Fruit fly (Drosophila melanogaster) whole organism, embryonic: Measurements from ENCODE around the gene Cpr97Ea.

Experiments
- Blimp-1 ChIP-seq: fragments of 200-800 bp; sonication (Bioruptor generic); optimal IDR thresholded peaks from 3 replicates; lab custom pipeline; 2018; ENCODE audit warnings: missing biosample characterization, missing genetic modification characterization, mild to moderate bottlenecking, moderate library complexity, missing genetic modification reagents
- CG10565 ChIP-seq: fragments of 200-800 bp; sonication (Bioruptor generic); optimal IDR thresholded peaks from 3 replicates; lab custom pipeline; 2016; ENCODE audit warnings: missing biosample characterization, mild to moderate bottlenecking, missing genetic modification characterization
- CG11456 ChIP-seq: fragments of 200-800 bp; sonication (Bioruptor generic); IDR thresholded peaks from 3 replicates; pipeline ENCODE4 v1.3.6; 2022; ENCODE audit warnings: missing biosample characterization, missing genetic modification characterization
- CG11560 ChIP-seq: fragments of 200-800 bp; sonication (Bioruptor generic); IDR thresholded peaks from 3 replicates; pipeline ENCODE4 v1.3.6; 2022; ENCODE audit warnings: missing biosample characterization, missing genetic modification characterization
- CG12391 ChIP-seq: fragments of 200-800 bp; sonication (Bioruptor generic); optimal IDR thresholded peaks from 3 replicates; lab custom pipeline; 2018; ENCODE audit warnings: missing biosample characterization, mild to moderate bottlenecking, missing genetic modification characterization, moderate library complexity
- CG12659 ChIP-seq: fragments of 200-800 bp; sonication (Bioruptor generic); optimal IDR thresholded peaks from 3 replicates; lab custom pipeline; 2017; ENCODE audit warnings: mild to moderate bottlenecking, missing biosample characterization, missing genetic modification reagents, missing genetic modification characterization
- CG12769 ChIP-seq: fragments of 200-800 bp; sonication (Bioruptor generic); optimal IDR thresholded peaks from 2 replicates; lab custom pipeline; 2019; ENCODE audit warnings: missing biosample characterization, mild to moderate bottlenecking, missing genetic modification characterization, moderate library complexity
- CG12942 ChIP-seq: fragments of 200-800 bp; sonication (Bioruptor generic); optimal IDR thresholded peaks from 3 replicates; lab custom pipeline; 2016; ENCODE audit warnings: missing biosample characterization, missing genetic modification characterization
- CG13775 ChIP-seq: fragments of 200-800 bp; sonication (Bioruptor generic); optimal IDR thresholded peaks from 3 replicates; lab custom pipeline; 2017; ENCODE audit warnings: missing biosample characterization, mild to moderate bottlenecking, missing genetic modification characterization
- CG1603 ChIP-seq: fragments of 200-800 bp; sonication (Bioruptor generic); optimal IDR thresholded peaks from 2 replicates; lab custom pipeline; 2019; ENCODE audit warnings: missing biosample characterization, mild to moderate bottlenecking, missing genetic modification characterization, moderate library complexity
- CG17385 ChIP-seq: fragments of 200-800 bp; sonication (Bioruptor generic); optimal IDR thresholded peaks from 3 replicates; lab custom pipeline; 2018; ENCODE audit warnings: missing biosample characterization, mild to moderate bottlenecking, missing genetic modification characterization
- CG17912 ChIP-seq: fragments of 200-800 bp; sonication (Bioruptor generic); optimal IDR thresholded peaks from 2 replicates; lab custom pipeline; 2018; ENCODE audit warnings: missing biosample characterization, mild to moderate bottlenecking, missing genetic modification characterization
- CG1792 ChIP-seq: fragments of 200-800 bp; sonication (Bioruptor generic); optimal IDR thresholded peaks from 2 replicates; lab custom pipeline; 2016; ENCODE audit warnings: missing biosample characterization, missing genetic modification characterization
- CG18619 ChIP-seq: fragments of 200-800 bp; sonication (Bioruptor generic); optimal IDR thresholded peaks from 3 replicates; lab custom pipeline; 2017; ENCODE audit warnings: missing biosample characterization, mild to moderate bottlenecking, missing genetic modification characterization
- CG2120 ChIP-seq: fragments of 200-800 bp; sonication (Bioruptor generic); optimal IDR thresholded peaks from 3 replicates; lab custom pipeline; 2016; ENCODE audit warnings: missing biosample characterization, missing genetic modification characterization
- CG3163 ChIP-seq: fragments of 200-800 bp; sonication (Bioruptor generic); optimal IDR thresholded peaks from 3 replicates; lab custom pipeline; 2016; ENCODE audit warnings: missing biosample characterization, missing genetic modification characterization
- CG4282 ChIP-seq: fragments of 200-800 bp; sonication (Bioruptor generic); optimal IDR thresholded peaks from 2 replicates; lab custom pipeline; 2016; ENCODE audit warnings: missing biosample characterization, missing genetic modification characterization
- CG5245 ChIP-seq: fragments of 200-800 bp; sonication (Bioruptor generic); optimal IDR thresholded peaks from 3 replicates; lab custom pipeline; 2016; ENCODE audit warnings: missing biosample characterization, missing genetic modification characterization
- CG7745 ChIP-seq: fragments of 200-800 bp; sonication (Bioruptor generic); optimal IDR thresholded peaks from 2 replicates; lab custom pipeline; 2018; ENCODE audit warnings: missing biosample characterization, mild to moderate bottlenecking, missing genetic modification characterization, moderate library complexity
- CG8359 ChIP-seq: fragments of 200-800 bp; sonication (Bioruptor generic); optimal IDR thresholded peaks from 2 replicates; lab custom pipeline; 2017; ENCODE audit warnings: missing biosample characterization, mild to moderate bottlenecking, missing genetic modification characterization, borderline replicate concordance
- CG9797 ChIP-seq: fragments of 200-800 bp; sonication (Bioruptor generic); optimal IDR thresholded peaks from 3 replicates; lab custom pipeline; 2018; ENCODE audit warnings: missing biosample characterization, mild to moderate bottlenecking, missing genetic modification characterization
- Dp ChIP-seq: fragments of 200-800 bp; sonication (Bioruptor generic); optimal IDR thresholded peaks from 2 replicates; lab custom pipeline; 2018; ENCODE audit warnings: missing biosample characterization, mild to moderate bottlenecking, missing genetic modification characterization, moderate library complexity
- E2f1 ChIP-seq: fragments of 200-800 bp; sonication (Bioruptor generic); IDR thresholded peaks from 2 replicates; pipeline ENCODE4 v1.3.6; 2022; ENCODE audit warnings: missing biosample characterization, missing genetic modification characterization
- E2f2 ChIP-seq: fragments of 200-800 bp; sonication (Bioruptor generic); IDR thresholded peaks from 2 replicates; pipeline ENCODE4 v1.3.6; 2022; ENCODE audit warnings: missing biosample characterization, missing genetic modification characterization
- HmgD ChIP-seq: fragments of 200-800 bp; sonication (Bioruptor generic); optimal IDR thresholded peaks from 3 replicates; lab custom pipeline; 2016; ENCODE audit warnings: missing biosample characterization, missing genetic modification characterization
- Hr78 ChIP-seq, 2 experiments: fragments of 200-800 bp in 1 of 2; fragments of >200 bp in 1 of 2; sonication (Bioruptor generic) in 1 of 2; optimal IDR thresholded peaks; 2 replicates each; lab custom pipeline; 2017 to 2019; ENCODE audit warnings: missing biosample characterization in 2 of 2, missing genetic modification characterization in 2 of 2, mild to moderate bottlenecking in 1 of 2, moderate library complexity in 1 of 2
- Hsf ChIP-seq: fragments of 200-800 bp; sonication (Bioruptor generic); optimal IDR thresholded peaks from 3 replicates; lab custom pipeline; 2016; ENCODE audit warnings: missing biosample characterization, missing genetic modification characterization
- MBD-R2 ChIP-seq: fragments of 200-800 bp; sonication (Bioruptor generic); IDR thresholded peaks from 2 replicates; pipeline ENCODE4 v1.3.6; 2022; ENCODE audit warnings: missing biosample characterization, missing genetic modification characterization
- Med ChIP-seq: fragments of 200-800 bp; sonication (Bioruptor generic); peaks from one replicate; lab custom pipeline; 2016; ENCODE audit warnings: missing biosample characterization, missing genetic modification characterization, mild to moderate bottlenecking, inconsistent platforms, moderate library complexity
- Neu2 ChIP-seq: fragments of 200-800 bp; sonication (Bioruptor generic); optimal IDR thresholded peaks from 3 replicates; lab custom pipeline; 2016; ENCODE audit warnings: missing biosample characterization, missing genetic modification characterization, borderline replicate concordance
- Rx ChIP-seq: fragments of 200-800 bp; sonication (Bioruptor generic); IDR thresholded peaks from 2 replicates; pipeline ENCODE4 v1.3.6; 2022; ENCODE audit warnings: missing biosample characterization, missing genetic modification characterization
- Trl ChIP-seq, 3 experiments: fragments of >200 bp in 2 of 3; fragments of 200-800 bp in 1 of 3; sonication (Bioruptor generic) in 1 of 3; optimal IDR thresholded peaks; 2 replicates in 1 of 3; 3 replicates in 2 of 3; lab custom pipeline; 2016 to 2017; ENCODE audit warnings: missing biosample characterization in 1 of 3, missing genetic modification characterization in 1 of 3
- YL-1 ChIP-seq: fragments of 200-800 bp; sonication (Bioruptor generic); optimal IDR thresholded peaks from 3 replicates; lab custom pipeline; 2017; ENCODE audit warnings: missing biosample characterization, mild to moderate bottlenecking, missing genetic modification characterization
- ap ChIP-seq: fragments of 200-800 bp; sonication (Bioruptor generic); IDR thresholded peaks from 2 replicates; pipeline ENCODE4 v1.3.6; 2022; ENCODE audit warnings: missing biosample characterization, missing genetic modification characterization
- bowl ChIP-seq: fragments of 200-800 bp; sonication (Bioruptor generic); IDR thresholded peaks from 2 replicates; pipeline ENCODE4 v1.3.6; 2022; ENCODE audit warnings: missing biosample characterization, missing genetic modification characterization
- cas ChIP-seq: fragments of 200-800 bp; sonication (Bioruptor generic); IDR thresholded peaks from 2 replicates; pipeline ENCODE4 v1.3.6; 2022; ENCODE audit warnings: missing biosample characterization, missing genetic modification characterization
- gcm ChIP-seq: fragments of 200-800 bp; sonication (Bioruptor generic); optimal IDR thresholded peaks from 2 replicates; lab custom pipeline; 2019; ENCODE audit warnings: missing biosample characterization, mild to moderate bottlenecking, missing genetic modification characterization, moderate library complexity
- hth ChIP-seq: fragments of >200 bp; optimal IDR thresholded peaks from 2 replicates; lab custom pipeline; 2017; ENCODE audit warnings: inconsistent platforms
- kni ChIP-seq: fragments of 200-800 bp; sonication (Bioruptor generic); optimal IDR thresholded peaks from 3 replicates; lab custom pipeline; 2017; ENCODE audit warnings: mild to moderate bottlenecking, missing biosample characterization, missing genetic modification reagents, missing genetic modification characterization
- mam ChIP-seq: fragments of 200-800 bp; sonication (Bioruptor generic); optimal IDR thresholded peaks from 3 replicates; lab custom pipeline; 2016; ENCODE audit warnings: missing biosample characterization, missing genetic modification characterization
- onecut ChIP-seq: fragments of 200-800 bp; sonication (Bioruptor generic); IDR thresholded peaks from 2 replicates; pipeline ENCODE4 v1.3.6; 2022; ENCODE audit warnings: missing biosample characterization, missing genetic modification characterization
- sens ChIP-seq: fragments of 200-800 bp; sonication (Bioruptor generic); peaks from one replicate; lab custom pipeline; 2016; ENCODE audit warnings: missing biosample characterization, missing genetic modification characterization
- seq ChIP-seq: fragments of 200-800 bp; sonication (Bioruptor generic); IDR thresholded peaks from 2 replicates; pipeline ENCODE4 v1.3.6; 2022; ENCODE audit warnings: missing biosample characterization, missing genetic modification characterization
- sqz ChIP-seq: fragments of 200-800 bp; sonication (Bioruptor generic); optimal IDR thresholded peaks from 3 replicates; lab custom pipeline; 2018; ENCODE audit warnings: missing biosample characterization, mild to moderate bottlenecking, missing genetic modification characterization
- tx ChIP-seq: fragments of 200-800 bp; sonication (Bioruptor generic); optimal IDR thresholded peaks from 2 replicates; lab custom pipeline; 2016; ENCODE audit warnings: missing biosample characterization, missing genetic modification characterization
- vfl ChIP-seq: fragments of 200-800 bp; sonication (Bioruptor generic); optimal IDR thresholded peaks from 2 replicates; lab custom pipeline; 2016; ENCODE audit warnings: missing biosample characterization, missing genetic modification characterization
- vnd ChIP-seq: fragments of 200-800 bp; sonication (Bioruptor generic); IDR thresholded peaks from 3 replicates; pipeline ENCODE4 v1.3.6; 2022; ENCODE audit warnings: missing biosample characterization, missing genetic modification characterization; ENCODE audit not compliant: partially characterized antibody
- wor ChIP-seq: fragments of 200-800 bp; sonication (Bioruptor generic); IDR thresholded peaks from 2 replicates; pipeline ENCODE4 v1.3.6; 2022; ENCODE audit warnings: missing biosample characterization, missing genetic modification characterization
- z ChIP-seq: fragments of 200-800 bp; sonication (Bioruptor generic); IDR thresholded peaks from 3 replicates; pipeline ENCODE4 v1.3.6; 2022; ENCODE audit warnings: missing biosample characterization, missing genetic modification characterization
- zf30C ChIP-seq: fragments of 200-800 bp; sonication (Bioruptor generic); optimal IDR thresholded peaks from 3 replicates; lab custom pipeline; 2018; ENCODE audit warnings: missing biosample characterization, mild to moderate bottlenecking, missing genetic modification characterization

Gene Cpr97Ea

DNA sequence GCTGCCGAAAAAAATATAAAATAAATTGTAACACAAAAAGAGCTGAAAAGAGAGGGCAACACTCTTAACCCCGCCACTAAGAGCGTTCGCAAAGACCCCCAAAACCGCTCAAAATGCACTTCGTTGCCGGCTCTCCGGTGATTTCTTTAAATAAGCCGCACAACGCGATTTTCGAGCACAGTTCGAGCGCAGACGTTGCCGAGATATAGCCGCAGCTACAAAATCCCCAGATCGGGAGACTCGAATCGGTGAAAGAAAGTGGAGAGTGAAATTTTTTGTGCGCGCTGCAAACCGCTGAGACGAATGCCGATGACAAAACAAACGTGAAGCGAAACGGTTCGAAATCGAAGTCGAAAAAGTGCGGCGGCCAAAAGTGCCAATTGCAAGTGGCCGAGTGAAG lies 11.9 kb downstream of the Cpr97Ea start, which contains the start of gene CG14257:
Gene CG14257 (plus strand): TSS at position 177 of the 400 bp plus-strand sequence.
- TF ChIP-seq ap, result no peak
- TF ChIP-seq sqz, result no peak
- peak; percentile 86 for TF ChIP-seq CG3163 (GFP tag; lab: Kevin White, UChicago)
- TF ChIP-seq tx, result no peak
- no peak for TF ChIP-seq CG1792 (GFP tag; lab: Kevin White, UChicago)
- TF ChIP-seq Dp (GFP tag; lab: Kevin White, UChicago), result no peak
- TF ChIP-seq CG12659, result no peak
- no peak for TF ChIP-seq hth (lab: Kevin White, UChicago)
- TF ChIP-seq CG11456 (GFP tag; lab: Robert Waterston, UW), result no peak
- TF ChIP-seq kni (GFP tag; lab: Kevin White, UChicago), result no peak
- peak; percentile 73; the same call in 2 of the 3 replicates for TF ChIP-seq z (GFP tag; lab: Robert Waterston, UW)
- TF ChIP-seq CG7745 (tag; lab: Kevin White, UChicago), result no peak
- no peak for TF ChIP-seq CG9797 (GFP tag; lab: Kevin White, UChicago)
- peak; percentile 44 for TF ChIP-seq sens (GFP tag; lab: Kevin White, UChicago)
- no peak for TF ChIP-seq YL-1 (GFP tag; lab: Kevin White, UChicago)
- no peak for TF ChIP-seq zf30C (GFP tag; lab: Kevin White, UChicago)
- no peak for TF ChIP-seq onecut (GFP tag; lab: Robert Waterston, UW)
- no peak for TF ChIP-seq E2f1
- no peak for TF ChIP-seq vnd (GFP tag; lab: Robert Waterston, UW)
- TF ChIP-seq CG18619 (GFP tag; lab: Kevin White, UChicago), result no peak
- no peak for TF ChIP-seq Hsf (GFP tag; lab: Kevin White, UChicago)
- no peak for TF ChIP-seq mam (GFP tag; lab: Kevin White, UChicago)
- TF ChIP-seq E2f2 (GFP tag; lab: Robert Waterston, UW), result no peak
- TF ChIP-seq CG11560 (tag; lab: Robert Waterston, UW), result no peak
- TF ChIP-seq Blimp-1 (GFP tag; lab: Kevin White, UChicago), result peak; percentile 57
- TF ChIP-seq CG8359 (GFP tag; lab: Kevin White, UChicago), result no peak
- TF ChIP-seq MBD-R2 (GFP tag; lab: Robert Waterston, UW), result no peak
- no peak for TF ChIP-seq CG17912
- TF ChIP-seq gcm (GFP tag; lab: Kevin White, UChicago), result no peak
- TF ChIP-seq Trl (optimal IDR thresholded peaks at IDR 0.05; lab: Kevin White, UChicago), result peak in 1 of 2 experiments; percentile 49
- no peak for TF ChIP-seq Trl (GFP tag; optimal IDR thresholded peaks at IDR 0.05; lab: Kevin White, UChicago)

DNA sequence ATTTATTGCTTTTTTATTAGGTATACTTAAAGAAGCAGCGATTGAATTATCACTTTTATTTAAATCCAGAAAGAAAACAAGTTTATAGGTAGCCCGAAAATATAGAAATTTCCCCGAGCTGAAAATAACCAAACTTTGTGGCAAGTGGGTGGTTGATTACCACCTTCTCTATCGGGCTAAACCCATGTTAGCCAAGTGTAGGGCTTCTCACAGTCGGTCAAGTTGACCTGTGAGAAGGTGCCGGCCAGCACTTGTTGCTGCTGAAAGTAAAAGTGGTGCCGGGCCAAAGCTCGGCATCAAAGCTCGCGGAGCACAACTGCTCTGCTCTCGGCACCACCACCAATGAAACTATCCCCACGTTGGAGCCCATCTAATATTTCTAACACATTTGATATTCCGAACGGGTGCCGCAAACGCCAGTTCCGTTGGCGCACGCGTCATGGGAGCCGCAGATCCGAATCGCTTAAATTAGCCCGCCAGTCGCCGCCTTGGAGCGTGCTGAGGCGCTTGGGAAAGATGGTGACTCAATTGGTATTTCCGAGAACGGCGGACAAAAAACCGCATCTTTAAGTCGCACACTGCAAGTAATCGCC lies 16.6 kb downstream of the Cpr97Ea start:
- TF ChIP-seq wor (GFP tag; lab: Robert Waterston, UW) (0 out of 2 replicates have a peak, but pooled peaks have one; percentile 18), CG17385 (peak; percentile 1), CG4282 (no peak), Hr78 (GFP tag; optimal IDR thresholded peaks at IDR 0.05; lab: Kevin White, UChicago) (peak in 1 of 2 experiments; percentile 16), CG13775 (GFP tag; lab: Kevin White, UChicago) (no peak), CG10565 (GFP tag; lab: Kevin White, UChicago) (no peak), CG12391 (no peak), tx (no peak), vfl (GFP tag; lab: Kevin White, UChicago) (no peak), CG12942 (GFP tag; lab: Kevin White, UChicago) (no peak), HmgD (GFP tag; lab: Kevin White, UChicago) (no peak), bowl (GFP tag; lab: Robert Waterston, UW) (0 out of 2 replicates have a peak, but pooled peaks have one; percentile 6), CG1603 (tag; lab: Kevin White, UChicago) (no peak), cas (GFP tag; lab: Robert Waterston, UW) (no peak), CG5245 (GFP tag; lab: Kevin White, UChicago) (no peak), seq (no peak), CG2120 (GFP tag; lab: Kevin White, UChicago) (peak; percentile 7), Neu2 (no peak), Med (GFP tag; lab: Kevin White, UChicago) (peak; percentile 86), Rx (GFP tag; lab: Robert Waterston, UW) (no peak), z (GFP tag; lab: Robert Waterston, UW) (0 out of 3 replicates have a peak, but pooled peaks have one; percentile 8), CG12769 (tag; lab: Kevin White, UChicago) (peak; percentile 23)
